Worm (Caenorhabditis elegans) whole organism, L1 larva: ENCODE data around the gene mua-3.

ENCODE experiments used
- C16A3.4 ChIP-seq: fragments of 150-350 bp; optimal IDR thresholded peaks from 2 replicates; lab custom pipeline; 2014; ENCODE audit warnings: missing biosample characterization, missing genetic modification characterization
- C34B4.2 ChIP-seq: sonication (generic microtip); optimal IDR thresholded peaks from 2 replicates; lab custom pipeline; 2017; ENCODE audit warnings: mild to moderate bottlenecking, missing genetic modification characterization, missing compliant biosample characterization
- Y116A8C.19 ChIP-seq: sonication (generic microtip); optimal IDR thresholded peaks from 2 replicates; lab custom pipeline; 2016; ENCODE audit warnings: missing compliant biosample characterization, missing genetic modification characterization, borderline replicate concordance
- alr-1 ChIP-seq: fragments of 200-800 bp; sonication (Bioruptor generic); optimal IDR thresholded peaks from 2 replicates; lab custom pipeline; 2018; ENCODE audit warnings: borderline replicate concordance, mild to moderate bottlenecking, missing genetic modification characterization, missing compliant biosample characterization
- aly-2 ChIP-seq: fragments of 150-350 bp; optimal IDR thresholded peaks from 2 replicates; lab custom pipeline; 2014; ENCODE audit warnings: missing biosample characterization, missing genetic modification characterization
- ceh-90 ChIP-seq: sonication (generic microtip); optimal IDR thresholded peaks from 2 replicates; lab custom pipeline; 2016; ENCODE audit warnings: missing genetic modification characterization, missing compliant biosample characterization
- ces-1 ChIP-seq: fragments of 150-350 bp; optimal IDR thresholded peaks from 2 replicates; lab custom pipeline; 2014; ENCODE audit warnings: missing biosample characterization, missing genetic modification reagents, missing genetic modification characterization
- dpl-1 ChIP-seq, 3 experiments: fragments of 150-350 bp in 2 of 3; sonication (generic microtip) in 1 of 3; optimal IDR thresholded peaks; 2 replicates each; lab custom pipeline; 2014 to 2017; ENCODE audit warnings: missing biosample characterization in 3 of 3, missing genetic modification characterization in 3 of 3, missing genetic modification reagents in 3 of 3
- efl-1 ChIP-seq, 4 experiments: fragments of 150-350 bp; optimal IDR thresholded peaks in 3 of 4; peaks in 1 of 4; 1 replicate in 1 of 4; 2 replicates in 3 of 4; lab custom pipeline; 2014; ENCODE audit warnings: missing biosample characterization in 2 of 4, missing genetic modification characterization in 2 of 4, missing genetic modification reagents in 2 of 4
- egl-27 ChIP-seq, 2 experiments: fragments of 150-350 bp in 1 of 2; sonication (generic microtip); optimal IDR thresholded peaks; 3 replicates each; lab custom pipeline; 2017 to 2018; ENCODE audit warnings: missing biosample characterization in 2 of 2, missing genetic modification characterization in 2 of 2, missing genetic modification reagents in 2 of 2
- elt-2 ChIP-seq: sonication (generic microtip); optimal IDR thresholded peaks from 2 replicates; lab custom pipeline; 2016; ENCODE audit warnings: missing genetic modification characterization, mild to moderate bottlenecking, inconsistent platforms, missing compliant biosample characterization, missing genetic modification reagents
- elt-3 ChIP-seq, 6 experiments: fragments of 150-350 bp in 1 of 6; sonication (generic microtip); optimal IDR thresholded peaks; 2 replicates each; lab custom pipeline; 2017 to 2018; ENCODE audit warnings: missing biosample characterization in 6 of 6, missing genetic modification characterization in 6 of 6, inconsistent platforms in 1 of 6
- fkh-4 ChIP-seq: sonication (generic microtip); optimal IDR thresholded peaks from 2 replicates; lab custom pipeline; 2016; ENCODE audit warnings: missing compliant biosample characterization, missing genetic modification characterization, borderline replicate concordance
- grh-1 ChIP-seq: fragments of 200-800 bp; sonication (Bioruptor generic); IDR thresholded peaks from 2 replicates; pipeline ENCODE4 v1.3.6; 2022; ENCODE audit warnings: missing genetic modification reagents, missing genetic modification characterization, missing compliant biosample characterization
- hlh-4 ChIP-seq: sonication (generic microtip); optimal IDR thresholded peaks from 2 replicates; lab custom pipeline; 2016; ENCODE audit warnings: mild to moderate bottlenecking, missing genetic modification characterization, missing compliant biosample characterization
- irx-1 ChIP-seq: sonication (generic microtip); optimal IDR thresholded peaks from 2 replicates; lab custom pipeline; 2016; ENCODE audit warnings: missing genetic modification characterization, missing compliant biosample characterization
- isw-1 ChIP-seq: fragments of 200-800 bp; sonication (Bioruptor generic); IDR thresholded peaks from 2 replicates; pipeline ENCODE4 v1.3.6; 2022; ENCODE audit warnings: missing genetic modification characterization, missing compliant biosample characterization
- lin-35 ChIP-seq, 2 experiments: fragments of 150-350 bp; optimal IDR thresholded peaks; 2 replicates each; lab custom pipeline; 2014; ENCODE audit warnings: missing biosample characterization in 2 of 2, missing genetic modification characterization in 2 of 2, missing genetic modification reagents in 2 of 2
- lir-3 ChIP-seq: sonication (generic microtip); optimal IDR thresholded peaks from 2 replicates; lab custom pipeline; 2016; ENCODE audit warnings: mild to moderate bottlenecking, missing genetic modification characterization, moderate library complexity, missing compliant biosample characterization; ENCODE audit not compliant: poor library complexity
- lsy-2 ChIP-seq, 2 experiments: fragments of 150-350 bp; optimal IDR thresholded peaks; 2 replicates each; lab custom pipeline; 2014; ENCODE audit warnings: missing biosample characterization in 2 of 2, missing genetic modification characterization in 2 of 2
- mef-2 ChIP-seq: fragments of 150-350 bp; optimal IDR thresholded peaks from 2 replicates; lab custom pipeline; 2014; ENCODE audit warnings: missing biosample characterization, missing genetic modification characterization
- mep-1 ChIP-seq: fragments of 150-350 bp; optimal IDR thresholded peaks from 2 replicates; lab custom pipeline; 2014; ENCODE audit warnings: missing biosample characterization, missing genetic modification characterization
- nhr-19 ChIP-seq: fragments of 200-800 bp; sonication (Bioruptor generic); conservative IDR thresholded peaks from 2 replicates; pipeline ENCODE4 v1.3.6; 2022; ENCODE audit warnings: missing genetic modification characterization, missing compliant biosample characterization
- nhr-237 ChIP-seq: fragments of 150-350 bp; optimal IDR thresholded peaks from 2 replicates; lab custom pipeline; 2014; ENCODE audit warnings: missing biosample characterization, missing genetic modification characterization
- nhr-77 ChIP-seq: fragments of 150-350 bp; optimal IDR thresholded peaks from 2 replicates; lab custom pipeline; 2014; ENCODE audit warnings: missing biosample characterization, missing genetic modification characterization
- skn-1 ChIP-seq: fragments of 150-350 bp; optimal IDR thresholded peaks from 2 replicates; lab custom pipeline; 2014; ENCODE audit warnings: missing biosample characterization, missing genetic modification characterization
- snpc-4 ChIP-seq: fragments of 150-350 bp; optimal IDR thresholded peaks from 2 replicates; lab custom pipeline; 2014; ENCODE audit warnings: missing biosample characterization, missing genetic modification characterization
- snu-23 ChIP-seq: sonication (generic microtip); optimal IDR thresholded peaks from 2 replicates; lab custom pipeline; 2016; ENCODE audit warnings: missing genetic modification characterization, missing compliant biosample characterization
- swsn-7 ChIP-seq: sonication (generic microtip); optimal IDR thresholded peaks from 2 replicates; lab custom pipeline; 2016; ENCODE audit warnings: missing genetic modification characterization, missing compliant biosample characterization
- unc-62 ChIP-seq: fragments of 150-350 bp; optimal IDR thresholded peaks from 2 replicates; lab custom pipeline; 2014; ENCODE audit warnings: missing biosample characterization, missing genetic modification reagents, missing genetic modification characterization
- vab-15 ChIP-seq: sonication (generic microtip); optimal IDR thresholded peaks from 2 replicates; lab custom pipeline; 2017; ENCODE audit warnings: missing genotype, mild to moderate bottlenecking, missing genetic modification characterization, missing compliant biosample characterization
- xbp-1 ChIP-seq: sonication (generic microtip); optimal IDR thresholded peaks from 2 replicates; lab custom pipeline; 2016; ENCODE audit warnings: missing genetic modification characterization, missing compliant biosample characterization
- zip-4 ChIP-seq: fragments of 200-800 bp; sonication (Bioruptor generic); optimal IDR thresholded peaks from 2 replicates; lab custom pipeline; 2018; ENCODE audit warnings: mild to moderate bottlenecking, missing genetic modification characterization, moderate library complexity, missing compliant biosample characterization
- ztf-4 ChIP-seq: fragments of 150-350 bp; optimal IDR thresholded peaks from 2 replicates; lab custom pipeline; 2014; ENCODE audit warnings: missing biosample characterization, missing genetic modification characterization

Gene mua-3

ce11 chrIII:10188912-10189311, 28.4 kb downstream of the mua-3 start, which contains the start of gene epac-1:
Gene epac-1 (plus strand): TSS chrIII:10189212.
- no peak for TF ChIP-seq aly-2 (tag; lab: Kevin White, UChicago)
- TF ChIP-seq ztf-4 (tag; lab: Kevin White, UChicago) = no peak
- no peak for TF ChIP-seq egl-27 (tag; optimal IDR thresholded peaks at IDR 0.05; lab: Kevin White, UChicago)
- TF ChIP-seq efl-1 (optimal IDR thresholded peaks at IDR 0.05; lab: Kevin White, UChicago) = no peak
- TF ChIP-seq efl-1 (GFP tag; optimal IDR thresholded peaks at IDR 0.05 in 1 of 2; lab: Kevin White, UChicago) = no peak
- TF ChIP-seq snpc-4 = no peak
- no peak for TF ChIP-seq nhr-77 (tag; lab: Kevin White, UChicago)
- TF ChIP-seq unc-62 (GFP tag; lab: Kevin White, UChicago) = no peak
- TF ChIP-seq elt-2 = no peak
- no peak for TF ChIP-seq mef-2 (tag; lab: Kevin White, UChicago)
- no peak for TF ChIP-seq lsy-2 (tag; optimal IDR thresholded peaks at IDR 0.05; lab: Kevin White, UChicago)
- TF ChIP-seq swsn-7 (tag; lab: Kevin White, UChicago) = no peak
- no peak for TF ChIP-seq mep-1 (tag; lab: Kevin White, UChicago)
- TF ChIP-seq isw-1 (GFP tag; lab: Robert Waterston, UW) = no peak
- TF ChIP-seq alr-1 (tag; lab: Kevin White, UChicago) = no peak
- TF ChIP-seq vab-15 = no peak
- no peak for TF ChIP-seq lir-3 (tag; lab: Kevin White, UChicago)
- TF ChIP-seq C34B4.2 (tag; lab: Kevin White, UChicago) = no peak
- no peak for TF ChIP-seq elt-3 (tag; optimal IDR thresholded peaks at IDR 0.05; lab: Kevin White, UChicago)
- no peak for TF ChIP-seq ces-1

ce11 chrIII:10194569-10194968, 34.1 kb downstream of the mua-3 start:
- TF ChIP-seq grh-1 (no peak), efl-1 (optimal IDR thresholded peaks at IDR 0.05; lab: Kevin White, UChicago) (no peak), efl-1 (GFP tag; optimal IDR thresholded peaks at IDR 0.05 in 1 of 2; lab: Kevin White, UChicago) (peak in 1 of 2 experiments; percentile 88)
- TF ChIP-seq, all 84 proteins: peak for 1

- TF ChIP-seq efl-1 (optimal IDR thresholded peaks at IDR 0.05; lab: Kevin White, UChicago) = no peak
- TF ChIP-seq efl-1 (GFP tag; optimal IDR thresholded peaks at IDR 0.05 in 1 of 2; lab: Kevin White, UChicago) = peak in 1 of 2 experiments; percentile 64
- TF ChIP-seq Y116A8C.19 (tag; lab: Kevin White, UChicago) = no peak
Measured at ce11 chrIII:10195911-10196310, 35.4 kb downstream of the mua-3 start.

- no peak for TF ChIP-seq ceh-90
Measured at ce11 chrIII:10196796-10197195, 36.3 kb downstream of the mua-3 start.

- no peak for TF ChIP-seq dpl-1 (GFP tag; optimal IDR thresholded peaks at IDR 0.05; lab: Kevin White, UChicago)
- TF ChIP-seq zip-4 = no peak
- TF ChIP-seq grh-1 = no peak
- no peak for TF ChIP-seq irx-1 (tag; lab: Kevin White, UChicago)
- no peak for TF ChIP-seq xbp-1 (tag; lab: Kevin White, UChicago)
- TF ChIP-seq nhr-19 (GFP tag; lab: Robert Waterston, UW) = no peak
- no peak for TF ChIP-seq nhr-237 (tag; lab: Kevin White, UChicago)
- TF ChIP-seq skn-1 = no peak
- no peak for TF ChIP-seq alr-1 (tag; lab: Kevin White, UChicago)
- TF ChIP-seq snu-23 = no peak
- TF ChIP-seq fkh-4 = no peak
- TF ChIP-seq lin-35 (GFP tag; optimal IDR thresholded peaks at IDR 0.05; lab: Kevin White, UChicago) = no peak
- TF ChIP-seq C16A3.4 (tag; lab: Kevin White, UChicago) = no peak
- no peak for TF ChIP-seq hlh-4 (tag; lab: Kevin White, UChicago)
Measured at ce11 chrIII:10197416-10197815, 36.9 kb downstream of the mua-3 start, which contains the start of gene dod-6. Gene dod-6 (plus strand): TSS chrIII:10197716.
